Worm (Caenorhabditis elegans) whole organism, L4 larva: ENCODE results near the gene nstp-2.

Experiments used
- D1046.2 ChIP-seq: fragments of 200-800 bp; sonication (Bioruptor generic); IDR thresholded peaks from 2 replicates; pipeline ENCODE4 v1.3.6; 2022; ENCODE audit warnings: missing genetic modification characterization, missing compliant biosample characterization
- F44E2.7 ChIP-seq: fragments of 200-800 bp; sonication (Bioruptor generic); IDR thresholded peaks from 2 replicates; pipeline ENCODE4 v2.1.2; 2022; ENCODE audit warnings: missing genetic modification characterization, missing compliant biosample characterization
- Y105C5A.15 ChIP-seq: fragments of 200-800 bp; sonication (Bioruptor generic); IDR thresholded peaks from 2 replicates; pipeline ENCODE4 v1.3.6; 2022; ENCODE audit warnings: missing genetic modification characterization, missing compliant biosample characterization
- aha-1 ChIP-seq: fragments of 150-350 bp; peaks from one replicate; lab custom pipeline; 2014; ENCODE audit warnings: missing biosample characterization, missing genetic modification characterization
- aly-2 ChIP-seq: sonication (generic microtip); optimal IDR thresholded peaks from 2 replicates; lab custom pipeline; 2018; ENCODE audit warnings: missing biosample characterization, missing genetic modification characterization
- ceh-32 ChIP-seq: sonication (generic microtip); optimal IDR thresholded peaks from 2 replicates; lab custom pipeline; 2016; ENCODE audit warnings: mild to moderate bottlenecking, missing genetic modification characterization, missing compliant biosample characterization; ENCODE audit not compliant: poor library complexity
- ces-1 ChIP-seq: fragments of 150-350 bp; sonication (generic microtip); optimal IDR thresholded peaks from 4 replicates; lab custom pipeline; 2014; ENCODE audit warnings: missing biosample characterization, missing genetic modification reagents, missing genetic modification characterization
- daf-16 ChIP-seq, 3 experiments: sonication (generic microtip); optimal IDR thresholded peaks; 2 replicates each; lab custom pipeline; 2016 to 2017; ENCODE audit warnings: missing genetic modification characterization in 3 of 3, missing genetic modification reagents in 3 of 3, mild to moderate bottlenecking in 2 of 3, missing compliant biosample characterization in 2 of 3, missing biosample characterization in 1 of 3, moderate library complexity in 1 of 3
- dve-1 ChIP-seq: sonication (generic microtip); optimal IDR thresholded peaks from 2 replicates; lab custom pipeline; 2017; ENCODE audit warnings: antibody characterized with exemption, mild to moderate bottlenecking, missing genetic modification characterization, missing compliant biosample characterization; ENCODE audit not compliant: insufficient read depth
- egl-43 ChIP-seq: fragments of 200-800 bp; sonication (Bioruptor generic); IDR thresholded peaks from 2 replicates; pipeline ENCODE4 v1.3.6; 2022; ENCODE audit warnings: missing genetic modification reagents, missing genetic modification characterization, missing compliant biosample characterization
- hlh-11 ChIP-seq: fragments of 200-800 bp; sonication (Bioruptor generic); optimal IDR thresholded peaks from 2 replicates; lab custom pipeline; 2018; ENCODE audit warnings: mild to moderate bottlenecking, missing genetic modification characterization, missing compliant biosample characterization
- lin-38 ChIP-seq: fragments of 200-800 bp; sonication (Bioruptor generic); IDR thresholded peaks from 2 replicates; pipeline ENCODE4 v1.3.6; 2022; ENCODE audit warnings: missing genetic modification reagents, missing genetic modification characterization, missing compliant biosample characterization
- lsy-2 ChIP-seq, 2 experiments: fragments of 150-350 bp in 1 of 2; sonication (generic microtip) in 1 of 2; optimal IDR thresholded peaks; 2 replicates each; lab custom pipeline; 2014 to 2017; ENCODE audit warnings: missing biosample characterization in 2 of 2, missing genetic modification characterization in 2 of 2
- mes-2 ChIP-seq: sonication (generic microtip); optimal IDR thresholded peaks from 2 replicates; lab custom pipeline; 2016; ENCODE audit warnings: missing genotype, mild to moderate bottlenecking, missing genetic modification characterization, missing compliant biosample characterization; ENCODE audit not compliant: poor library complexity, severe bottlenecking
- mxl-2 ChIP-seq: fragments of 200-800 bp; sonication (Bioruptor generic); conservative IDR thresholded peaks from 2 replicates; pipeline ENCODE4 v1.3.6; 2022; ENCODE audit warnings: missing genetic modification reagents, missing genetic modification characterization, missing compliant biosample characterization
- nhr-111 ChIP-seq: fragments of 200-800 bp; sonication (Bioruptor generic); optimal IDR thresholded peaks from 2 replicates; lab custom pipeline; 2018; ENCODE audit warnings: mild to moderate bottlenecking, missing genetic modification characterization, missing compliant biosample characterization
- nhr-28 ChIP-seq: fragments of 150-350 bp; optimal IDR thresholded peaks from 2 replicates; lab custom pipeline; 2014; ENCODE audit warnings: missing biosample characterization, missing genetic modification characterization
- nhr-41 ChIP-seq: fragments of 200-800 bp; sonication (Bioruptor generic); IDR thresholded peaks from 2 replicates; pipeline ENCODE4 v1.3.6; 2022; ENCODE audit warnings: missing genetic modification reagents, missing genetic modification characterization, missing compliant biosample characterization
- nhr-48 ChIP-seq: sonication (generic microtip); optimal IDR thresholded peaks from 2 replicates; lab custom pipeline; 2016; ENCODE audit warnings: mild to moderate bottlenecking, missing genetic modification characterization, missing compliant biosample characterization
- nhr-6 ChIP-seq: fragments of 150-350 bp; optimal IDR thresholded peaks from 2 replicates; lab custom pipeline; 2014; ENCODE audit warnings: missing biosample characterization, missing genetic modification characterization
- nhr-76 ChIP-seq: fragments of 150-350 bp; optimal IDR thresholded peaks from 2 replicates; lab custom pipeline; 2014; ENCODE audit warnings: missing biosample characterization, missing genetic modification characterization
- php-3 ChIP-seq: fragments of 200-800 bp; sonication (Bioruptor generic); IDR thresholded peaks from 2 replicates; pipeline ENCODE4 v1.3.6; 2022; ENCODE audit warnings: missing genetic modification reagents, missing genetic modification characterization, missing compliant biosample characterization
- pqm-1 ChIP-seq: sonication (generic microtip); optimal IDR thresholded peaks from 2 replicates; lab custom pipeline; 2017; ENCODE audit warnings: missing biosample characterization, missing genetic modification characterization
- skn-1 ChIP-seq: fragments of 150-350 bp; optimal IDR thresholded peaks from 2 replicates; lab custom pipeline; 2014; ENCODE audit warnings: missing biosample characterization, missing genetic modification characterization
- snpc-1.2 ChIP-seq: fragments of 200-800 bp; sonication (Bioruptor generic); IDR thresholded peaks from 2 replicates; pipeline ENCODE4 v1.3.6; 2022; ENCODE audit warnings: missing genetic modification reagents, missing genetic modification characterization, missing compliant biosample characterization
- tra-1 ChIP-seq: fragments of 200-800 bp; sonication (Bioruptor generic); IDR thresholded peaks from 2 replicates; pipeline ENCODE4 v1.3.6; 2022; ENCODE audit warnings: missing genetic modification reagents, missing genetic modification characterization, missing compliant biosample characterization
- unc-39 ChIP-seq: sonication (generic microtip); optimal IDR thresholded peaks from 2 replicates; lab custom pipeline; 2017; ENCODE audit warnings: missing biosample characterization, missing genetic modification characterization
- unc-62 ChIP-seq, 3 experiments: fragments of 150-350 bp in 1 of 3; sonication (generic microtip); optimal IDR thresholded peaks in 2 of 3; peaks in 1 of 3; 1 replicate in 1 of 3; 2 replicates in 2 of 3; lab custom pipeline; 2014 to 2017; ENCODE audit warnings: missing biosample characterization in 3 of 3, missing genetic modification characterization in 3 of 3, missing genetic modification reagents in 3 of 3, missing genotype in 1 of 3

Gene nstp-2

ce11 chrIV:6613296-6613695 lies 7.3 kb upstream of the nstp-2 start, which contains the start of gene drh-1:
Gene drh-1 (minus strand): TSS chrIV:6613353.
- TF ChIP-seq unc-39 (no peak), mxl-2 (GFP tag; lab: Robert Waterston, UW) (no peak), lin-38 (peak; percentile 68), snpc-1.2 (GFP tag; lab: Robert Waterston, UW) (peak; percentile 73), nhr-6 (tag; lab: Kevin White, UChicago) (peak; percentile 18), dve-1 (peak; percentile 44), daf-16 (GFP tag; optimal IDR thresholded peaks at IDR 0.05; lab: Kevin White, UChicago) (no peak), daf-16 (tag; optimal IDR thresholded peaks at IDR 0.05; lab: Kevin White, UChicago) (peak; percentile 22), lsy-2 (tag; optimal IDR thresholded peaks at IDR 0.05; lab: Kevin White, UChicago) (peak in 1 of 2 experiments; percentile 65), mes-2 (tag; lab: Kevin White, UChicago) (peak; percentile 46), nhr-76 (tag; lab: Kevin White, UChicago) (no peak)
- TF ChIP-seq, all 104 proteins: peak for 7

ce11 chrIV:6607059-6607458 lies 1.1 kb upstream of the nstp-2 start:
- peak; percentile 99 for TF ChIP-seq nhr-28 (tag; lab: Kevin White, UChicago)
- peak in 1 of 2 experiments; percentile 50 for TF ChIP-seq unc-62 (GFP tag; optimal IDR thresholded peaks at IDR 0.05 in 1 of 2; lab: Kevin White, UChicago)
- TF ChIP-seq unc-62 (tag; optimal IDR thresholded peaks at IDR 0.05; lab: Kevin White, UChicago) = no peak
- peak; percentile 77 for TF ChIP-seq aha-1 (tag; lab: Kevin White, UChicago)
- no peak for TF ChIP-seq nhr-111 (GFP tag; lab: Kevin White, UChicago)
- no peak for TF ChIP-seq daf-16 (GFP tag; optimal IDR thresholded peaks at IDR 0.05; lab: Kevin White, UChicago)
- peak; percentile 3 for TF ChIP-seq daf-16 (tag; optimal IDR thresholded peaks at IDR 0.05; lab: Kevin White, UChicago)
- TF ChIP-seq egl-43 = no peak
- no peak for TF ChIP-seq tra-1 (GFP tag; lab: Robert Waterston, UW)
- TF ChIP-seq lsy-2 (tag; optimal IDR thresholded peaks at IDR 0.05; lab: Kevin White, UChicago) = no peak
- no peak for TF ChIP-seq nhr-41 (GFP tag; lab: Robert Waterston, UW)
- peak; percentile 18 for TF ChIP-seq pqm-1 (tag; lab: Kevin White, UChicago)
- TF ChIP-seq Y105C5A.15 (GFP tag; lab: Robert Waterston, UW) = no peak
- no peak for TF ChIP-seq dve-1
- TF ChIP-seq, all 104 proteins: peak for 5

- no peak for TF ChIP-seq ces-1 (GFP tag; lab: Kevin White, UChicago)
- no peak for TF ChIP-seq daf-16 (GFP tag; optimal IDR thresholded peaks at IDR 0.05; lab: Kevin White, UChicago)
- peak; percentile 39 for TF ChIP-seq daf-16 (tag; optimal IDR thresholded peaks at IDR 0.05; lab: Kevin White, UChicago)
- peak; percentile 99 for TF ChIP-seq nhr-28 (tag; lab: Kevin White, UChicago)
- TF ChIP-seq ceh-32 = no peak
- TF ChIP-seq php-3 (GFP tag; lab: Robert Waterston, UW) = no peak
- TF ChIP-seq mes-2 (tag; lab: Kevin White, UChicago) = peak; percentile 60
- peak; percentile 6 for TF ChIP-seq hlh-11
Observed at ce11 chrIV:6606587-6606986, 599 bp upstream of the nstp-2 start.

ce11 chrIV:6603549-6603948 lies 2.4 kb downstream of the nstp-2 start:
- no peak for TF ChIP-seq nhr-48 (tag; lab: Kevin White, UChicago)
- no peak for TF ChIP-seq php-3 (GFP tag; lab: Robert Waterston, UW)
- no peak for TF ChIP-seq D1046.2
- peak; percentile 21 for TF ChIP-seq dve-1
- no peak for TF ChIP-seq F44E2.7 (GFP tag; lab: Robert Waterston, UW)
- TF ChIP-seq unc-62 (GFP tag; optimal IDR thresholded peaks at IDR 0.05 in 1 of 2; lab: Kevin White, UChicago) = peak in 1 of 2 experiments; percentile 55
- TF ChIP-seq unc-62 (tag; optimal IDR thresholded peaks at IDR 0.05; lab: Kevin White, UChicago) = no peak
- TF ChIP-seq aha-1 (tag; lab: Kevin White, UChicago) = no peak
- TF ChIP-seq aly-2 = no peak
- no peak for TF ChIP-seq skn-1 (tag; lab: Kevin White, UChicago)

- TF ChIP-seq pqm-1 (tag; lab: Kevin White, UChicago) = no peak
- TF ChIP-seq, all 104 proteins: peak for 0
Observed at ce11 chrIV:6602376-6602775, 3.6 kb downstream of the nstp-2 start, which contains the start of gene F15B10.3. Gene F15B10.3 (plus strand): TSS chrIV:6602676.
